Worm (Caenorhabditis elegans) whole organism, late embryonic: ENCODE measurements around the gene C15B12.1.

Source experiments
- T23F11.4 ChIP-seq: fragments of 200-800 bp; sonication (Bioruptor generic); optimal IDR thresholded peaks from 2 replicates; lab custom pipeline; 2018; ENCODE audit warnings: mild to moderate bottlenecking, missing genetic modification characterization, missing compliant biosample characterization
- ama-1 ChIP-seq: fragments of 150-350 bp; optimal IDR thresholded peaks from 2 replicates; lab custom pipeline; 2014
- ceh-18 ChIP-seq: sonication (generic microtip); optimal IDR thresholded peaks from 2 replicates; lab custom pipeline; 2016; ENCODE audit warnings: missing genetic modification characterization, missing compliant biosample characterization
- ceh-2 ChIP-seq: sonication (generic microtip); optimal IDR thresholded peaks from 2 replicates; lab custom pipeline; 2016; ENCODE audit warnings: missing genotype, missing genetic modification characterization, missing compliant biosample characterization
- ceh-9 ChIP-seq: sonication (generic microtip); optimal IDR thresholded peaks from 2 replicates; lab custom pipeline; 2016; ENCODE audit warnings: mild to moderate bottlenecking, missing genetic modification characterization, inconsistent platforms, missing compliant biosample characterization
- elt-2 ChIP-seq: sonication (generic microtip); optimal IDR thresholded peaks from 2 replicates; lab custom pipeline; 2016; ENCODE audit warnings: missing genetic modification reagents, missing genetic modification characterization, missing compliant biosample characterization
- ets-4 ChIP-seq: sonication (generic microtip); optimal IDR thresholded peaks from 2 replicates; lab custom pipeline; 2016; ENCODE audit warnings: missing genetic modification characterization, missing compliant biosample characterization
- lim-6 ChIP-seq: sonication (generic microtip); optimal IDR thresholded peaks from 2 replicates; lab custom pipeline; 2016; ENCODE audit warnings: missing genetic modification characterization, missing compliant biosample characterization
- nhr-11 ChIP-seq: fragments of 150-350 bp; optimal IDR thresholded peaks from 2 replicates; lab custom pipeline; 2014; ENCODE audit warnings: missing biosample characterization, missing genetic modification characterization
- nhr-232 ChIP-seq: sonication (generic microtip); optimal IDR thresholded peaks from 2 replicates; lab custom pipeline; 2016; ENCODE audit warnings: missing genetic modification characterization, missing compliant biosample characterization
- odd-2 ChIP-seq: sonication (generic microtip); optimal IDR thresholded peaks from 2 replicates; lab custom pipeline; 2017; ENCODE audit warnings: antibody characterized with exemption, mild to moderate bottlenecking, missing genetic modification characterization, missing compliant biosample characterization
- pax-1 ChIP-seq: fragments of 150-350 bp; optimal IDR thresholded peaks from 2 replicates; lab custom pipeline; 2014; ENCODE audit warnings: missing biosample characterization, missing genetic modification characterization

DNA sequence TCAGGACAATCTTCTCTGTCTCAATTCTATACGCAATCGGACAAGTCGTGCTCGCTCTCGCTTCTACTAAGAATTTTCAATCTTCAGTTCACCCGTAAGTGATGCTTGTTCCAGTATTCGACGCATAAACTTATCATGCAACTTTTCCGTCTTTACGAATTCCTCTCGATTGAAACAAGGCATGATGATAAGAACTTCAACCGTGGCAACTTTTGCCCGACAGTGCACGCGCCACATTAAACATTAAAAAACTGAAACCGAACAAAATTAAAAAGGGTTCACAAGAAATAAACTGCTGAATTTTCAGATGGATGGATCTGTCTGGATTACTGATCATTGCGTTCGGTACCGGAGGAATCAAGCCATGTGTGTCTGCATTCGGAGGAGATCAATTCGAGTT lies 18.1 kb upstream of the C15B12.1 start:
- TF ChIP-seq ama-1 (no peak), pax-1 (tag; lab: Kevin White, UChicago) (no peak), T23F11.4 (GFP tag; lab: Kevin White, UChicago) (no peak), nhr-11 (tag; lab: Kevin White, UChicago) (no peak), ceh-9 (no peak), ceh-2 (no peak), nhr-232 (tag; lab: Kevin White, UChicago) (no peak), odd-2 (tag; lab: Kevin White, UChicago) (no peak), ceh-18 (tag; lab: Kevin White, UChicago) (no peak), elt-2 (no peak), ets-4 (no peak), lim-6 (tag; lab: Kevin White, UChicago) (no peak)
